Fruit fly (Drosophila melanogaster) whole organism, adult: ENCODE measurements around the gene CG8568.

ENCODE experiments used
- CG14711 ChIP-seq: fragments of 200-800 bp; sonication (Bioruptor generic); optimal IDR thresholded peaks from 2 replicates; lab custom pipeline; 2018; ENCODE audit warnings: missing biosample characterization, mild to moderate bottlenecking, missing genetic modification characterization, moderate library complexity
- CG1620 ChIP-seq: fragments of 200-800 bp; sonication (Bioruptor generic); optimal IDR thresholded peaks from 2 replicates; lab custom pipeline; 2016; ENCODE audit warnings: missing biosample characterization, missing genetic modification characterization
- CG33017 ChIP-seq: fragments of 200-800 bp; sonication (Bioruptor generic); optimal IDR thresholded peaks from 2 replicates; lab custom pipeline; 2018; ENCODE audit warnings: missing biosample characterization, mild to moderate bottlenecking, missing genetic modification characterization, moderate library complexity
- CG7045 ChIP-seq: fragments of 200-800 bp; sonication (Bioruptor generic); optimal IDR thresholded peaks from 2 replicates; lab custom pipeline; 2017; ENCODE audit warnings: missing biosample characterization, mild to moderate bottlenecking, missing genetic modification characterization
- CG7101 ChIP-seq: fragments of 200-800 bp; sonication (Bioruptor generic); optimal IDR thresholded peaks from 2 replicates; lab custom pipeline; 2018; ENCODE audit warnings: missing biosample characterization, mild to moderate bottlenecking, missing genetic modification characterization, moderate library complexity
- Clk ChIP-seq: fragments of 200-800 bp; sonication (Bioruptor generic); optimal IDR thresholded peaks from 2 replicates; lab custom pipeline; 2017; ENCODE audit warnings: missing biosample characterization, missing genetic modification characterization
- bab1 ChIP-seq: fragments of 200-800 bp; sonication (Bioruptor generic); optimal IDR thresholded peaks from 3 replicates; lab custom pipeline; 2019; ENCODE audit warnings: missing biosample characterization, mild to moderate bottlenecking, missing genetic modification characterization, moderate library complexity
- cic ChIP-seq: fragments of 200-800 bp; sonication (Bioruptor generic); optimal IDR thresholded peaks from 2 replicates; lab custom pipeline; 2017; ENCODE audit warnings: missing biosample characterization, mild to moderate bottlenecking, missing genetic modification characterization, moderate library complexity
- cnc ChIP-seq, 2 experiments: fragments of >200 bp; optimal IDR thresholded peaks; 2 replicates each; lab custom pipeline; 2017
- kay ChIP-seq: fragments of 200-800 bp; sonication (Bioruptor generic); peaks from one replicate; lab custom pipeline; 2016; ENCODE audit warnings: missing biosample characterization, missing genetic modification characterization, borderline replicate concordance
- ovo ChIP-seq: fragments of 200-800 bp; sonication (Bioruptor generic); optimal IDR thresholded peaks from 2 replicates; lab custom pipeline; 2016; ENCODE audit warnings: missing biosample characterization, missing genetic modification characterization
- tj ChIP-seq: fragments of 200-800 bp; sonication (Bioruptor generic); optimal IDR thresholded peaks from 3 replicates; lab custom pipeline; 2017; ENCODE audit warnings: missing biosample characterization, mild to moderate bottlenecking, missing genetic modification characterization, moderate library complexity

dm6 chrX:17448674-17449073 lies 3.7 kb downstream of the CG8568 start, which contains the start of gene p-cup:
- TF ChIP-seq kay (GFP tag; lab: Kevin White, UChicago) (no peak), bab1 (GFP tag; lab: Kevin White, UChicago) (no peak), ovo (GFP tag; lab: Kevin White, UChicago) (no peak), CG7045 (GFP tag; lab: Kevin White, UChicago) (no peak), CG14711 (tag; lab: Kevin White, UChicago) (no peak), CG33017 (tag; lab: Kevin White, UChicago) (no peak), cnc (optimal IDR thresholded peaks at IDR 0.05; lab: Kevin White, UChicago) (no peak), CG1620 (GFP tag; lab: Kevin White, UChicago) (no peak), tj (no peak), Clk (no peak), CG7101 (tag; lab: Kevin White, UChicago) (no peak), cic (GFP tag; lab: Kevin White, UChicago) (no peak)
